Worm (Caenorhabditis elegans): Measurements from ENCODE around the gene F58B4.3.

The F58B4.3 gene

ce11 chrV:10970930-10971329 lies 41.3 kb downstream of the F58B4.3 start:
- no peak for TF ChIP-seq hlh-26 (GFP tag; conservative IDR thresholded peaks at IDR 0.05)
- no peak for TF ChIP-seq nfya-2 (GFP tag; IDR thresholded peaks at IDR 0.05)

- TF ChIP-seq egrh-3 (GFP tag; IDR thresholded peaks at IDR 0.05) = no peak
- TF ChIP-seq aptf-3 (GFP tag; IDR thresholded peaks at IDR 0.05) = no peak
- no peak for TF ChIP-seq ztf-26 (tag; optimal IDR thresholded peaks at IDR 0.05)
- TF ChIP-seq F10E7.11 (tag; optimal IDR thresholded peaks at IDR 0.05) = no peak
- no peak for TF ChIP-seq tbp1 (GFP tag; optimal IDR thresholded peaks at IDR 0.05)
- TF ChIP-seq madf-8 (GFP tag; conservative IDR thresholded peaks at IDR 0.05) = no peak
- TF ChIP-seq dpl-1 (GFP tag; optimal IDR thresholded peaks at IDR 0.05) = no peak
- TF ChIP-seq nfya-1 (tag; optimal IDR thresholded peaks at IDR 0.05; ENCODE audit: borderline replicate concordance, insufficient read depth) = no peak
- no peak for TF ChIP-seq let-526 (GFP tag; IDR thresholded peaks at IDR 0.05)
- TF ChIP-seq madf-3 (GFP tag; IDR thresholded peaks at IDR 0.05) = no peak
- TF ChIP-seq ZK185.1 (tag; optimal IDR thresholded peaks at IDR 0.05; ENCODE audit: poor library complexity, severe bottlenecking) = no peak
- TF ChIP-seq xnd-1 (tag; optimal IDR thresholded peaks at IDR 0.05) = no peak
- no peak for TF ChIP-seq ama-1 (optimal IDR thresholded peaks at IDR 0.05)
- no peak for TF ChIP-seq ama-1 (GFP tag; optimal IDR thresholded peaks at IDR 0.05)
Observed at ce11 chrV:10975091-10975490, 45.5 kb downstream of the F58B4.3 start.

Measured in whole organism, young adult.